Fruit fly (Drosophila melanogaster) whole organism, prepupa: ENCODE data around the gene PH4alphaSG2.

Experiments
- CG11762 ChIP-seq: fragments of 200-800 bp; sonication (Bioruptor generic); optimal IDR thresholded peaks from 3 replicates; lab custom pipeline; 2016; ENCODE audit warnings: missing biosample characterization, missing genetic modification characterization; ENCODE audit not compliant: insufficient read depth
- CG15336 ChIP-seq: fragments of 200-800 bp; sonication (Bioruptor generic); IDR thresholded peaks from 2 replicates; pipeline ENCODE4 v1.3.6; 2022; ENCODE audit warnings: missing biosample characterization, missing genetic modification characterization
- CG4318 ChIP-seq: fragments of 200-800 bp; sonication (Bioruptor generic); optimal IDR thresholded peaks from 3 replicates; lab custom pipeline; 2017; ENCODE audit warnings: missing biosample characterization, mild to moderate bottlenecking, missing genetic modification characterization
- Gug ChIP-seq: fragments of 200-800 bp; sonication (Bioruptor generic); IDR thresholded peaks from 2 replicates; pipeline ENCODE4 v1.3.6; 2022; ENCODE audit warnings: missing biosample characterization, missing genetic modification characterization
- Hr4 ChIP-seq: fragments of 200-800 bp; sonication (Bioruptor generic); optimal IDR thresholded peaks from 3 replicates; lab custom pipeline; 2016; ENCODE audit warnings: missing biosample characterization, missing genetic modification characterization

DNA sequence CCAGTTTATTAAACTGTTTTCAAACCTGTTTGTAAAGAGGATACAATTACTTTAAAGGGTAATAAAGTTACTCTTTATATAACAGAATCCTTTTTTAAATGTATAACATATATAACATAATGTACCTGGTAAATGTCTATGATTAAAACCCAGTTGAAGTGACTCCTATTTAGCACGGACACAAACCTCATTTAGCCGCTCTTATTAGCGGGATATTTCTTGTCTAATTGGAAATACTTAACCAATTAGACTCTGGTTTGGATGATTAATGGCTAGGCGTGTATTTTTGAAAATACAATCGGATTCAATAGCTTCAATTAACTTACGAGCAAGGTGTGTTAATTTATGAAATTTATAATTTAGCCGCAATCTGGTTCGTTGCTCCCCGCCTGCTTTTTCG lies 22.8 kb upstream of the PH4alphaSG2 start:
- TF ChIP-seq Gug (no peak), CG11762 (GFP tag; lab: Kevin White, UChicago) (no peak), Hr4 (GFP tag; lab: Kevin White, UChicago) (no peak), CG15336 (GFP tag; lab: Robert Waterston, UW) (no peak), CG4318 (no peak)
